Fruit fly (Drosophila melanogaster): Measurements from ENCODE around the gene CG31013.

The CG31013 gene

DNA sequence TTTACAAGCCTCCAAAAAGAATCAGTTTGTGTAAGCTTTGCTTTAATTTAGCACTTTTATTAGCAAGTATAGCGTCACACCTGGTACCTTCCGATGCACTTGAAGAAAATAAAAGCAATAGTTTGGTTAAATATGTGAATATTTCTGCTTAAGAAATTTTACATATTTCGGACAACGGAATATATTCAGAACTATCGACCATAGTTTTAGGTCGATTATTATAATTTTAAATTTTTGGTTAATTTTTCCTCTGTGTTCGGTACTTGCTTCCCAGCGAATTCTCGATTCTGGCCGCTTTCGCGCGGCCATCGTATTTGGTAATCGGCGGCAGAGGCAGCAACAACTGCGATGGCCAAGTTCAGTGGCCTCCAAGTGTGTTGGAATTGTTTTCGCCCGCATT lies 44.0 kb upstream of the CG31013 start (continued):
- TF ChIP-seq caup (GFP tag; optimal IDR thresholded peaks at IDR 0.05; ENCODE audit: severe bottlenecking) (no peak), CG42726 (GFP tag; IDR thresholded peaks at IDR 0.05; ENCODE audit: partially characterized antibody) (no peak), ase (GFP tag; IDR thresholded peaks at IDR 0.05) (no peak), CG12104 (GFP tag; optimal IDR thresholded peaks at IDR 0.05) (no peak), CG17361 (GFP tag; IDR thresholded peaks at IDR 0.05) (0 out of 3 replicates have a peak, but pooled peaks have one; percentile 24), CG2712 (tag; optimal IDR thresholded peaks at IDR 0.05) (peak; percentile 3), vvl (GFP tag; IDR thresholded peaks at IDR 0.05) (no peak), CG14014 (GFP tag; IDR thresholded peaks at IDR 0.05) (0 out of 2 replicates have a peak, but pooled peaks have one; percentile 7), prd (optimal IDR thresholded peaks at IDR 0.05) (no peak), prd (GFP tag; IDR thresholded peaks at IDR 0.05) (0 out of 3 replicates have a peak, but pooled peaks have one; percentile 15), unc-4 (GFP tag; IDR thresholded peaks at IDR 0.05; ENCODE audit: partially characterized antibody) (no peak), CG12071 (GFP tag; optimal IDR thresholded peaks at IDR 0.05) (no peak), CG7372 (GFP tag; IDR thresholded peaks at IDR 0.05) (no peak), corto (GFP tag; optimal IDR thresholded peaks at IDR 0.05) (peak; percentile 45), CG32772 (GFP tag; IDR thresholded peaks at IDR 0.05) (no peak)

DNA sequence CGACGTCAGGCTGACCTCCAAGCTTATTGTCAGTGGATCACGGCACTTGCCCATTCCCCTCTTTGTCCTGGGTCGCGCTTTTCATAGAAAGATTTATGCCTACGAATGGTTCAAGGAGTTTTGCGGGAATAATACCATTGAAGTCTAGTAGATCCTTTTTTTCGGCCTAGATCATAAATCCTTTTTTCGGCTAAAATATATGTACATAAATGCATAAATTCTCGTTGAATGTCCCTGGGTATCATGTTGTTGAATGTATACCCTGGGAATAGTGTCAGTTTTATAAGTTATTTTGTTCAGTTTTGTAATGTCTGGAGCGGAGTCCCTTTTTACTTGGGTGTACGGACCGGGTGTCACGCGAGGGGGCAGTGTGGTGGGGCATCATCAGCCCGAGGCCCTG lies 4.0 kb upstream of the CG31013 start, which contains the start of gene CG34433:
CG34433 (plus strand) TSS at position 301 of the 400 bp plus-strand sequence.
- TF ChIP-seq Lpt (GFP tag; optimal IDR thresholded peaks at IDR 0.05) (no peak), CG3163 (GFP tag; optimal IDR thresholded peaks at IDR 0.05) (no peak)

DNA sequence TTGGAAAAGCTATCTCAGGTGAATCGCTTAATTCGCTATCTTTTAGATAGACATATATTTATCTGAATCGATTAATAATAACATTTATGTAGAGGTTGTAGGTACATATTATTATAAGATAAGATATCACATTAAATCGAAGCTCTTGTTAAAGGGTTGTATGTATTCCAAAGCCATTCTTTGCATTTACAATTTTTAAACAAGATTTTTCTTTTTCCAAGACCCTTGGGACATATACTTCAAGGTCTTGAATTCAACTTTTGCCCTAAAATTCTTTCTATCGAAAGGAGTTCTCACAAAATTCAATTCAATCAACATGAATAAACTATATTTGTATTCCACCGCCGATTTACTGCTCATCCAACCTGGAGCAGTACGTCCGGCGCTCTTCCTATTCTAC lies 3.2 kb upstream of the CG31013 start, which contains the start of gene CG34432:
CG34432 (plus strand) TSS at position 301 of the 400 bp plus-strand sequence.
- TF ChIP-seq exex (tag; optimal IDR thresholded peaks at IDR 0.05), result no peak
- no peak for TF ChIP-seq h (optimal IDR thresholded peaks at IDR 0.05)
- TF ChIP-seq gfzf (GFP tag; optimal IDR thresholded peaks at IDR 0.05), result no peak
- no peak for TF ChIP-seq Xbp1 (GFP tag; optimal IDR thresholded peaks at IDR 0.05)
- TF ChIP-seq BEAF-32 (GFP tag; optimal IDR thresholded peaks at IDR 0.05), result no peak
- TF ChIP-seq CG1024 (GFP tag; IDR thresholded peaks at IDR 0.05), result no peak
- no peak for TF ChIP-seq Atf3 (GFP tag; optimal IDR thresholded peaks at IDR 0.05)
- TF ChIP-seq CG16779 (GFP tag; IDR thresholded peaks at IDR 0.05), result no peak
- no peak for TF ChIP-seq CG9876 (GFP tag; optimal IDR thresholded peaks at IDR 0.05)
- TF ChIP-seq CG17385 (GFP tag; optimal IDR thresholded peaks at IDR 0.05), result no peak
- no peak for TF ChIP-seq hth (optimal IDR thresholded peaks at IDR 0.05)

DNA sequence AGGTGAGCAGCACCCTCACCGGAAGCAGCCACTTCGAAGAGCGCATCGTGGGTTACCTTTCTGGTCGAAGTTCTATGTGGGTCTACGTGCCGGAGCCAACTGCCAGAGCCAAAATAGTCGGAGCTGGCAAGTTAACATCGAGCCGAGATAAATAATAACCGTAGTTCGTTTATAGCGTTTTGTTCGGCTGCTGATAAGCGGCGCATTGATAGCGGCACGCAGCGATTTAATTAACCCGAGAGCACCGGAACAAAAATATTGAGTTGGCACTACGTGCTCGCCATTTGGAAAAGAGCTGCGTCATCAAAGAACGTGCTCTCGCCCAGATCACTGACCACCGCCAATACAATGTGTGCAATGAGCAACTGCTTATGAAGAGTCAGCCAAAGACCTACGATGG lies 2.8 kb upstream of the CG31013 start, which contains the start of gene PH4alphaPV:
PH4alphaPV (minus strand) TSS at position 101 of the 400 bp plus-strand sequence.
- TF ChIP-seq Dp (GFP tag; optimal IDR thresholded peaks at IDR 0.05) (no peak), CG12104 (GFP tag; optimal IDR thresholded peaks at IDR 0.05) (no peak), gcm (GFP tag; optimal IDR thresholded peaks at IDR 0.05) (no peak), chinmo (GFP tag; IDR thresholded peaks at IDR 0.05; ENCODE audit: partially characterized antibody) (0 out of 4 replicates have a peak, but pooled peaks have one; percentile 53), exex (tag; optimal IDR thresholded peaks at IDR 0.05) (peak; percentile 27), Deaf1 (tag; optimal IDR thresholded peaks at IDR 0.05) (peak; percentile 49)

DNA sequence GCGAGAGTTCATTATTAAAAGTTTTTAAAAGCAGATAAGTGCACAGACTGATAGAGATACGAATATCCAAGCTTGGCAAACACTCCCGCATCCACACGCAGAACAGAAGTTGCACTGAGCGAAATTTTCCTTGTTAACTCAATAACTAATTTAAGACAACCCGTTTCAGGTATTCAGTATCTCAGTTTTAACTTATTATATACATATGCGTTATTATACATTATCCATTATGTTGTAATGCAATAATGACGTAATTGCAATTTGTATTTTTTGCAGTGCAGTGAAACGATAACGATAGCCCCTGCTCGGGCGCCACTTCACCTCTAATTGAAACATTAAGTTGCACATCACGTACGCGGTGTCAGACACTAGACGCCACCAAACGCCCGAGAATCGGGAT lies 2.4 kb downstream of the CG31013 start:
- TF ChIP-seq Mad (GFP tag; optimal IDR thresholded peaks at IDR 0.05), result no peak
- TF ChIP-seq zfh2 (GFP tag; optimal IDR thresholded peaks at IDR 0.05), result no peak
- TF ChIP-seq CG3995 (GFP tag; optimal IDR thresholded peaks at IDR 0.05), result no peak
- TF ChIP-seq Hsf (GFP tag; optimal IDR thresholded peaks at IDR 0.05), result peak; percentile 9
- no peak for TF ChIP-seq CG9932 (GFP tag; IDR thresholded peaks at IDR 0.05)
- TF ChIP-seq Elba2 (GFP tag; optimal IDR thresholded peaks at IDR 0.05), result no peak
- TF ChIP-seq pb (GFP tag; optimal IDR thresholded peaks at IDR 0.05), result no peak
- TF ChIP-seq CG12219 (GFP tag; optimal IDR thresholded peaks at IDR 0.05), result no peak
- TF ChIP-seq CG9797 (GFP tag; optimal IDR thresholded peaks at IDR 0.05), result no peak
- no peak for TF ChIP-seq insv (GFP tag; optimal IDR thresholded peaks at IDR 0.05)
- TF ChIP-seq CG13123 (GFP tag; optimal IDR thresholded peaks at IDR 0.05), result no peak
- peak; percentile 77 for TF ChIP-seq sens (GFP tag)
- no peak for TF ChIP-seq org-1 (GFP tag; optimal IDR thresholded peaks at IDR 0.05)
- peak; percentile 53; the same call in 1 of the 2 replicates for TF ChIP-seq CG4404 (GFP tag; IDR thresholded peaks at IDR 0.05)
- no peak for TF ChIP-seq CG1602 (GFP tag; optimal IDR thresholded peaks at IDR 0.05)

Measured in whole organism, embryonic.